Fruit fly (Drosophila melanogaster) whole organism, wandering third instar larva: ENCODE measurements around the gene mRRF2.

Experiments
- Abd-B ChIP-seq: fragments of >200 bp; optimal IDR thresholded peaks from 2 replicates; lab custom pipeline; 2017; ENCODE audit warnings: missing biosample characterization, missing genetic modification characterization
- CG32264 ChIP-seq: fragments of 200-800 bp; sonication (Bioruptor generic); optimal IDR thresholded peaks from 2 replicates; lab custom pipeline; 2016; ENCODE audit warnings: missing biosample characterization, missing genetic modification characterization
- CG9705 ChIP-seq: fragments of 200-800 bp; sonication (Bioruptor generic); optimal IDR thresholded peaks from 2 replicates; lab custom pipeline; 2018; ENCODE audit warnings: missing biosample characterization, mild to moderate bottlenecking, missing genetic modification characterization
- CrebA ChIP-seq: fragments of 200-800 bp; sonication (Bioruptor generic); optimal IDR thresholded peaks from 2 replicates; lab custom pipeline; 2016; ENCODE audit warnings: missing biosample characterization, mild to moderate bottlenecking, missing genetic modification characterization, borderline replicate concordance
- Dfd ChIP-seq: fragments of >200 bp; optimal IDR thresholded peaks from 2 replicates; lab custom pipeline; 2017; ENCODE audit warnings: missing biosample characterization, missing genetic modification characterization
- Dif ChIP-seq: fragments of 200-275, 200-300 bp; sonication (Bioruptor generic); optimal IDR thresholded peaks from 2 replicates; lab custom pipeline; 2018; ENCODE audit warnings: missing biosample characterization, missing genetic modification characterization; ENCODE audit not compliant: partially characterized antibody
- GATAd ChIP-seq: sonication (Bioruptor generic); optimal IDR thresholded peaks from 2 replicates; lab custom pipeline; 2016; ENCODE audit warnings: missing biosample characterization, missing genetic modification characterization
- HLH106 ChIP-seq: fragments of 200-800 bp; optimal IDR thresholded peaks from 3 replicates; lab custom pipeline; 2019; ENCODE audit warnings: missing biosample characterization, mild to moderate bottlenecking, missing genetic modification characterization, moderate library complexity
- Hnf4 ChIP-seq: fragments of 200-800 bp; sonication (Bioruptor generic); optimal IDR thresholded peaks from 2 replicates; lab custom pipeline; 2016; ENCODE audit warnings: missing biosample characterization, mild to moderate bottlenecking, missing genetic modification characterization
- Hr78 ChIP-seq: fragments of >200 bp; optimal IDR thresholded peaks from 2 replicates; lab custom pipeline; 2017; ENCODE audit warnings: missing biosample characterization, missing genetic modification characterization
- Hr83 ChIP-seq: fragments of 200-300 bp; sonication (Bioruptor generic); optimal IDR thresholded peaks from 2 replicates; lab custom pipeline; 2016; ENCODE audit warnings: missing biosample characterization, mild to moderate bottlenecking, missing genetic modification characterization, moderate library complexity; ENCODE audit not compliant: poor library complexity, severe bottlenecking
- Jra ChIP-seq: sonication (Bioruptor generic); optimal IDR thresholded peaks from 2 replicates; lab custom pipeline; 2016; ENCODE audit warnings: missing biosample characterization, missing genetic modification characterization
- Mio ChIP-seq: sonication (Bioruptor generic); optimal IDR thresholded peaks from 2 replicates; lab custom pipeline; 2016; ENCODE audit warnings: missing biosample characterization, missing genetic modification characterization
- Myc ChIP-seq: fragments of >200 bp; optimal IDR thresholded peaks from 2 replicates; lab custom pipeline; 2017
- N ChIP-seq: fragments of >200 bp; optimal IDR thresholded peaks from 2 replicates; lab custom pipeline; 2018; ENCODE audit warnings: missing biosample characterization, missing external identifiers, missing genetic modification characterization
- OdsH ChIP-seq: fragments of 200-800 bp; sonication (Bioruptor generic); optimal IDR thresholded peaks from 2 replicates; lab custom pipeline; 2016; ENCODE audit warnings: missing biosample characterization, mild to moderate bottlenecking, missing genetic modification characterization
- Rel ChIP-seq, 2 experiments: fragments of 200-800 bp; sonication (Bioruptor generic) in 1 of 2; optimal IDR thresholded peaks; 2 replicates in 1 of 2; 3 replicates in 1 of 2; lab custom pipeline; 2016 to 2019; ENCODE audit warnings: mild to moderate bottlenecking in 2 of 2, missing biosample characterization in 2 of 2, missing genetic modification characterization in 2 of 2, moderate library complexity in 1 of 2
- Sp1 ChIP-seq: fragments of 200-800 bp; sonication (Bioruptor generic); optimal IDR thresholded peaks from 3 replicates; lab custom pipeline; 2019; ENCODE audit warnings: missing biosample characterization, mild to moderate bottlenecking, missing genetic modification characterization, moderate library complexity
- Vsx2 ChIP-seq: fragments of 200-300, 225-300 bp; sonication (Bioruptor generic); optimal IDR thresholded peaks from 2 replicates; lab custom pipeline; 2018; ENCODE audit warnings: missing biosample characterization, missing genetic modification characterization; ENCODE audit not compliant: partially characterized antibody
- br ChIP-seq: fragments of 200-800 bp; sonication (Bioruptor generic); optimal IDR thresholded peaks from 2 replicates; lab custom pipeline; 2016; ENCODE audit warnings: missing biosample characterization, missing genetic modification characterization
- brk ChIP-seq: fragments of 200-800 bp; sonication (Bioruptor generic); optimal IDR thresholded peaks from 2 replicates; lab custom pipeline; 2016; ENCODE audit warnings: missing biosample characterization, mild to moderate bottlenecking, missing genetic modification characterization
- dl ChIP-seq, 2 experiments: fragments of 175-275, 200-275 bp in 1 of 2; fragments of 200-275 bp in 1 of 2; sonication (Bioruptor generic); optimal IDR thresholded peaks; lab custom pipeline; 2018; ENCODE audit warnings: mild to moderate bottlenecking in 2 of 2, missing biosample characterization in 2 of 2, missing genetic modification characterization in 2 of 2, moderate library complexity in 2 of 2; ENCODE audit not compliant: partially characterized antibody in 2 of 2, insufficient read depth in 1 of 2
- dmrt93B ChIP-seq: fragments of 200-800 bp; sonication (Bioruptor generic); optimal IDR thresholded peaks from 2 replicates; lab custom pipeline; 2018; ENCODE audit warnings: missing biosample characterization, mild to moderate bottlenecking, missing genetic modification characterization
- dsf ChIP-seq: sonication (Bioruptor generic); optimal IDR thresholded peaks from 2 replicates; lab custom pipeline; 2016; ENCODE audit warnings: missing biosample characterization, missing genetic modification characterization, borderline replicate concordance
- ey ChIP-seq: fragments of 200-800 bp; sonication (Bioruptor generic); optimal IDR thresholded peaks from 2 replicates; lab custom pipeline; 2016; ENCODE audit warnings: missing biosample characterization, missing genetic modification characterization
- foxo ChIP-seq, 2 experiments: fragments of 200-800 bp; sonication (Bioruptor generic); optimal IDR thresholded peaks; 2 replicates in 1 of 2; 3 replicates in 1 of 2; lab custom pipeline; 2016 to 2017; ENCODE audit warnings: missing biosample characterization in 2 of 2, missing genetic modification characterization in 2 of 2
- fru ChIP-seq: fragments of 200-800 bp; sonication (Bioruptor generic); optimal IDR thresholded peaks from 3 replicates; lab custom pipeline; 2016; ENCODE audit warnings: missing biosample characterization, mild to moderate bottlenecking, missing genetic modification characterization
- h ChIP-seq: fragments of 200-800 bp; sonication (Bioruptor generic); optimal IDR thresholded peaks from 3 replicates; lab custom pipeline; 2016; ENCODE audit warnings: missing biosample characterization, mild to moderate bottlenecking, missing genetic modification characterization
- jim ChIP-seq: fragments of 175-275, 200-325 bp; sonication (Bioruptor generic); optimal IDR thresholded peaks from 2 replicates; lab custom pipeline; 2016; ENCODE audit warnings: missing biosample characterization, mild to moderate bottlenecking, missing genetic modification characterization
- lola ChIP-seq: fragments of >200 bp; optimal IDR thresholded peaks from 2 replicates; lab custom pipeline; 2017; ENCODE audit warnings: missing biosample characterization, missing genetic modification characterization
- pan ChIP-seq: fragments of >200 bp; optimal IDR thresholded peaks from 2 replicates; lab custom pipeline; 2017
- psq ChIP-seq: fragments of 200-800 bp; sonication (Bioruptor generic); optimal IDR thresholded peaks from 3 replicates; lab custom pipeline; 2017; ENCODE audit warnings: missing biosample characterization, mild to moderate bottlenecking, missing genetic modification characterization, moderate library complexity
- rgr ChIP-seq: fragments of 200-800 bp; sonication (Bioruptor generic); optimal IDR thresholded peaks from 3 replicates; lab custom pipeline; 2016; ENCODE audit warnings: missing biosample characterization, mild to moderate bottlenecking, missing genetic modification characterization
- sage ChIP-seq: fragments of 200-800 bp; sonication (Bioruptor generic); optimal IDR thresholded peaks from 2 replicates; lab custom pipeline; 2016; ENCODE audit warnings: missing biosample characterization, mild to moderate bottlenecking, missing genetic modification characterization
- sv ChIP-seq: fragments of 200-800 bp; sonication (Bioruptor generic); optimal IDR thresholded peaks from 3 replicates; lab custom pipeline; 2016; ENCODE audit warnings: missing biosample characterization, missing genetic modification characterization
- tai ChIP-seq: sonication (Bioruptor generic); optimal IDR thresholded peaks from 2 replicates; lab custom pipeline; 2016; ENCODE audit warnings: missing biosample characterization, missing genetic modification characterization
- usp ChIP-seq: fragments of >200 bp; optimal IDR thresholded peaks from 2 replicates; lab custom pipeline; 2017; ENCODE audit warnings: missing biosample characterization, missing genetic modification characterization
- woc ChIP-seq: sonication (Bioruptor generic); optimal IDR thresholded peaks from 2 replicates; lab custom pipeline; 2016; ENCODE audit warnings: missing biosample characterization, mild to moderate bottlenecking, missing genetic modification characterization

The mRRF2 gene

DNA sequence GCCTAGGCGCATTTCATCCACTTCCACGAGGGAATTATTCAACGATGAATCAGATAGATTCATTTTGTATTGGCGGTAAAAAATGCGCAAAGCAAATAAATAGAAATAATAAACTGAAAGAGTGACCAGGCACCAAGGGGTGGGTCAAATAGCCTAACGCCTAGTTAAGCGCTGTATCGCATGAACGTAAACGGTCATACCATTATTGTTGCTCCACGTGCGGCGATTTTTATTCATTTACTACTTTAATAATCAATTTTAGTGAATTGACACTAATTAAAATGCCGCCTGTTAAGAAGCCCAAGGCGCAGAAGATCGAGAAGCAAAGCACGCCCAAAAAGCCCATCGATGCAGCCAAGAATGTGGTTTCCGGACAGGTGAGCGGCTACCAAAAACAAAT is 28.9 kb upstream of the mRRF2 start, which contains the start of the genes CG33107 and CG6937:
CG33107 (minus strand) TSS at position 137 of the 400 bp plus-strand sequence.
CG6937 (plus strand) TSS at position 192 of the 400 bp plus-strand sequence.
- TF ChIP-seq Dif (GFP tag; lab: Kevin White, UChicago) (no peak), CrebA (GFP tag; lab: Kevin White, UChicago) (no peak), Hr83 (GFP tag; lab: Kevin White, UChicago) (no peak), OdsH (GFP tag; lab: Kevin White, UChicago) (no peak), fru (GFP tag; lab: Kevin White, UChicago) (no peak), Sp1 (GFP tag; lab: Kevin White, UChicago) (no peak), woc (GFP tag; lab: Kevin White, UChicago) (no peak), Abd-B (GFP tag; lab: Kevin White, UChicago) (no peak), brk (no peak), Myc (lab: Kevin White, UChicago) (no peak), N (GFP tag; lab: Kevin White, UChicago) (no peak), ey (GFP tag; lab: Kevin White, UChicago) (no peak), rgr (GFP tag; lab: Kevin White, UChicago) (no peak)

DNA sequence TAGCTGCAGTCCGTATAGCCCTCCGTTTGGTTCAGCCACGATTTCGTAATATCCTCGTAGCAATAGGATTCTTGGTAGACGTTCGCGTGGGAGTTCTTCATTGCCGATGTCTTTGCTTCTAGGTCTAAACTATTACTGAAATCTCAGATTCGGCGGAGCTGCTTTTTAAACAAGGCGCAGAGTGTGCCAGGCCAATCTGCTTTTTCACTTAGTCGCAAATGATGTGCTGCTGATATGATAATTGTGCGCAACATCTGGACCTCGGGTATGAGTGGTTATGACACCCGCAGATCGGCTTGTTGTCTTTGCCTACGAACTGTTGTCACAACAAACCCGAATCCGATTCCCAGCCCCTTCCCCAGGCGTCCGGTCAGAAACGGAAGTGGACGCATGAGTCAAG is 27.0 kb upstream of the mRRF2 start, which contains the start of gene btn:
btn (minus strand) TSS at position 101 of the 400 bp plus-strand sequence.
- no peak for TF ChIP-seq h
- no peak for TF ChIP-seq brk
- TF ChIP-seq Rel (GFP tag; optimal IDR thresholded peaks at IDR 0.05; lab: Kevin White, UChicago) = no peak
- no peak for TF ChIP-seq Rel (tag; optimal IDR thresholded peaks at IDR 0.05; lab: Kevin White, UChicago)
- TF ChIP-seq Mio (GFP tag; lab: Kevin White, UChicago) = no peak
- TF ChIP-seq sv (GFP tag; lab: Kevin White, UChicago) = no peak
- no peak for TF ChIP-seq N (GFP tag; lab: Kevin White, UChicago)
- no peak for TF ChIP-seq Jra (GFP tag; lab: Kevin White, UChicago)
- no peak for TF ChIP-seq Hr78 (GFP tag; lab: Kevin White, UChicago)
- no peak for TF ChIP-seq Sp1 (GFP tag; lab: Kevin White, UChicago)
- no peak for TF ChIP-seq fru (GFP tag; lab: Kevin White, UChicago)
- TF ChIP-seq Abd-B (GFP tag; lab: Kevin White, UChicago) = no peak
- no peak for TF ChIP-seq Hnf4 (GFP tag; lab: Kevin White, UChicago)
- no peak for TF ChIP-seq HLH106 (tag; lab: Kevin White, UChicago)
- no peak for TF ChIP-seq tai (GFP tag; lab: Kevin White, UChicago)
- no peak for TF ChIP-seq rgr (GFP tag; lab: Kevin White, UChicago)

DNA sequence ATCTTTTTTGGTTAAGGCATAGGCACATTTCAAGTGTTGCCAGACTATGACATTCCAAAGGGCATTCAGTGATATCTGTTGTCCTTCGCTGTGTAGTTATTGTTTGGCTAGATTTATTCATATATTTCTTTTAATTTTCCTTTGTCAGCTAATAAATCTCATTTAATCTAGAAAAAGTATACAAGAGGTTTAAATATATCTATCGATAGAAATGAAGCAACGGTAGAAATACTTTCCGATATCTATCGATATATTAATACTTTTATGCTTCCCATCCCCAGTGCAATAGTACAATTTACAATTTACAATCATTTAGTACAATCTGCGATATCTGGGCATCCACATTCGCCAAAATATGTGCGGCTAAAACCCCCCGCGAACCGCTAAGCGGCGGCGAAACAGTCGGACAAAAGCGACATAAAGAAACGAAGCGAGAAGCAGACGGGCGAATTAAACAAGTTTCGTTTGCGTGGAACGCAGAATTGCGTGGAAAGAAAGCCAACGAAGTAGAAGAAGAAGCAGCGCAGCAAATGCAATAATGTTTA is 26.0 kb upstream of the mRRF2 start, which contains the start of gene Efa6:
Efa6 (plus strand) TSS at position 337 of the 545 bp plus-strand sequence.
- no peak for TF ChIP-seq CG32264 (GFP tag; lab: Kevin White, UChicago)
- no peak for TF ChIP-seq sage (GFP tag; lab: Kevin White, UChicago)
- no peak for TF ChIP-seq tai (GFP tag; lab: Kevin White, UChicago)
- no peak for TF ChIP-seq Mio (GFP tag; lab: Kevin White, UChicago)
- no peak for TF ChIP-seq dmrt93B (GFP tag; lab: Kevin White, UChicago)
- TF ChIP-seq Hr83 (GFP tag; lab: Kevin White, UChicago) = no peak
- TF ChIP-seq Dfd (GFP tag; lab: Kevin White, UChicago) = no peak
- TF ChIP-seq fru (GFP tag; lab: Kevin White, UChicago) = no peak
- peak; percentile 3 for TF ChIP-seq ey (GFP tag; lab: Kevin White, UChicago)
- TF ChIP-seq jim = no peak
- no peak for TF ChIP-seq brk
- no peak for TF ChIP-seq dl (GFP tag; optimal IDR thresholded peaks at IDR 0.05; lab: Kevin White, UChicago; ENCODE audit: insufficient read depth in 1 of 2, partially characterized antibody in 2 of 2)
- TF ChIP-seq Myc (lab: Kevin White, UChicago) = peak; percentile 31
- TF ChIP-seq Vsx2 (GFP tag; lab: Kevin White, UChicago) = no peak
- TF ChIP-seq OdsH (GFP tag; lab: Kevin White, UChicago) = peak; percentile 57
- TF ChIP-seq rgr (GFP tag; lab: Kevin White, UChicago) = peak; percentile 52
- TF ChIP-seq lola (GFP tag; lab: Kevin White, UChicago) = no peak
- TF ChIP-seq Dif (GFP tag; lab: Kevin White, UChicago) = no peak
- no peak for TF ChIP-seq pan (lab: Kevin White, UChicago)
- peak; percentile 29 for TF ChIP-seq GATAd (GFP tag; lab: Kevin White, UChicago)
- TF ChIP-seq Sp1 (GFP tag; lab: Kevin White, UChicago) = peak; percentile 36
- TF ChIP-seq CrebA (GFP tag; lab: Kevin White, UChicago) = no peak
- TF ChIP-seq HLH106 (tag; lab: Kevin White, UChicago) = peak; percentile 31
- TF ChIP-seq woc (GFP tag; lab: Kevin White, UChicago) = no peak
- no peak for TF ChIP-seq Abd-B (GFP tag; lab: Kevin White, UChicago)
- no peak for TF ChIP-seq br (GFP tag; lab: Kevin White, UChicago)
- peak; percentile 89 for TF ChIP-seq psq (GFP tag; lab: Kevin White, UChicago)
- TF ChIP-seq usp (GFP tag; lab: Kevin White, UChicago) = no peak
- TF ChIP-seq dsf (GFP tag; lab: Kevin White, UChicago) = peak; percentile 27
- TF ChIP-seq Jra (GFP tag; lab: Kevin White, UChicago) = peak; percentile 63
- TF ChIP-seq Hnf4 (GFP tag; lab: Kevin White, UChicago) = peak; percentile 43
- no peak for TF ChIP-seq Rel (GFP tag; optimal IDR thresholded peaks at IDR 0.05; lab: Kevin White, UChicago)
- TF ChIP-seq Rel (tag; optimal IDR thresholded peaks at IDR 0.05; lab: Kevin White, UChicago) = peak; percentile 88
- peak; percentile 12 for TF ChIP-seq CG9705
- no peak for TF ChIP-seq Hr78 (GFP tag; lab: Kevin White, UChicago)
- peak; percentile 74 for TF ChIP-seq h
- TF ChIP-seq foxo (GFP tag; optimal IDR thresholded peaks at IDR 0.05; lab: Kevin White, UChicago) = peak in 1 of 2 experiments; percentile 32
- TF ChIP-seq N (GFP tag; lab: Kevin White, UChicago) = no peak
- peak; percentile 30 for TF ChIP-seq sv (GFP tag; lab: Kevin White, UChicago)
- TF ChIP-seq, all 38 proteins: peak for 16
